Worm (Caenorhabditis elegans) whole organism, mixed stage, embryonic: Measurements from ENCODE around the gene jmjd-3.1.

Experiments used
- blmp-1 ChIP-seq: fragments of 150-350 bp; optimal IDR thresholded peaks from 2 replicates; lab custom pipeline; 2014; ENCODE audit warnings: missing biosample characterization, missing genetic modification characterization
- ham-2 ChIP-seq: fragments of 200-800 bp; sonication (Bioruptor generic); optimal IDR thresholded peaks from 2 replicates; lab custom pipeline; 2018; ENCODE audit warnings: mild to moderate bottlenecking, missing genetic modification characterization, missing compliant biosample characterization
- nhr-237 ChIP-seq: fragments of 150-350 bp; optimal IDR thresholded peaks from 2 replicates; lab custom pipeline; 2014; ENCODE audit warnings: missing biosample characterization, missing genetic modification characterization
- nhr-28 ChIP-seq: fragments of 150-350 bp; optimal IDR thresholded peaks from 2 replicates; lab custom pipeline; 2014; ENCODE audit warnings: missing biosample characterization, missing genetic modification characterization
- pha-4 ChIP-seq: fragments of 150-350 bp; optimal IDR thresholded peaks from 2 replicates; lab custom pipeline; 2018; ENCODE audit warnings: missing biosample characterization, missing genetic modification reagents, missing genetic modification characterization
- unc-62 ChIP-seq: fragments of 150-350 bp; optimal IDR thresholded peaks from 2 replicates; lab custom pipeline; 2014; ENCODE audit warnings: missing biosample characterization, missing genetic modification reagents, missing genetic modification characterization
- zip-8 ChIP-seq: fragments of 150-350 bp; optimal IDR thresholded peaks from 2 replicates; lab custom pipeline; 2014; ENCODE audit warnings: missing biosample characterization, missing genetic modification characterization

ce11 chrX:8551687-8552327 is 19.0 kb upstream of the jmjd-3.1 start, which contains the start of gene dhhc-14:
- TF ChIP-seq nhr-28 (no peak), ham-2 (GFP tag; lab: Kevin White, UChicago) (no peak), nhr-237 (tag; lab: Kevin White, UChicago) (no peak), pha-4 (tag; lab: Kevin White, UChicago) (peak; percentile 46), unc-62 (GFP tag; lab: Kevin White, UChicago) (peak; percentile 28), zip-8 (tag; lab: Kevin White, UChicago) (no peak), blmp-1 (tag; lab: Kevin White, UChicago) (no peak)
